Fruit fly (Drosophila melanogaster) S2 (cell line): ENCODE results near the gene CG34433.

Experiments used
- CG8478 ChIP-seq: fragments of >200 bp; optimal IDR thresholded peaks from 2 replicates; lab custom pipeline; 2018
- CTCF ChIP-seq, 2 experiments: fragments of >200 bp; optimal IDR thresholded peaks; 2 replicates each; lab custom pipeline; 2018

Gene CG34433

DNA sequence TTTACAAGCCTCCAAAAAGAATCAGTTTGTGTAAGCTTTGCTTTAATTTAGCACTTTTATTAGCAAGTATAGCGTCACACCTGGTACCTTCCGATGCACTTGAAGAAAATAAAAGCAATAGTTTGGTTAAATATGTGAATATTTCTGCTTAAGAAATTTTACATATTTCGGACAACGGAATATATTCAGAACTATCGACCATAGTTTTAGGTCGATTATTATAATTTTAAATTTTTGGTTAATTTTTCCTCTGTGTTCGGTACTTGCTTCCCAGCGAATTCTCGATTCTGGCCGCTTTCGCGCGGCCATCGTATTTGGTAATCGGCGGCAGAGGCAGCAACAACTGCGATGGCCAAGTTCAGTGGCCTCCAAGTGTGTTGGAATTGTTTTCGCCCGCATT, 39.9 kb downstream of the CG34433 start:
- TF ChIP-seq CTCF (optimal IDR thresholded peaks at IDR 0.05; lab: Kevin White, UChicago) (no peak), CG8478 (lab: Kevin White, UChicago) (no peak)

DNA sequence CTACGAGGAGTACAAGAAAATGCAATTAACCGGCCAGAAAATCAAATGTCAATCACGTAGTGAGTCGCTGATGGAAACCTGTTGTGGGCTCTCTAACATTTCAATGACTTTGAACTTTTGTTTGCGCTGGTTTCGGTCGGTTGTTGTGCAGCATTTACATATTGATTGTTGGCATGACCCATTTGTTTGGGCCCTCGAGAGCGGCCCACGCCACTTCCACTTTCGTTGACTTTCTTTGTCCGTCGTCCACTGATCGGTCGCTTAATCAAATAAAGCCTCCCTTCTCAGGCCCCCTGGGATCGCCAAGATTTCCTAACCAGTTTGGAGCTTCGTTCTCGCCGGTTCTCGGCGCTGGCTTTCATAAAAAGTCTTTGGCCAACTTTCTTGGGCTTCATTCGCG, 40.5 kb downstream of the CG34433 start, which contains the start of gene Spn100A:
Gene Spn100A (plus strand): TSS at position 392 of the 400 bp plus-strand sequence.
- no peak for TF ChIP-seq CTCF (optimal IDR thresholded peaks at IDR 0.05; lab: Kevin White, UChicago)
- no peak for TF ChIP-seq CG8478 (lab: Kevin White, UChicago)

DNA sequence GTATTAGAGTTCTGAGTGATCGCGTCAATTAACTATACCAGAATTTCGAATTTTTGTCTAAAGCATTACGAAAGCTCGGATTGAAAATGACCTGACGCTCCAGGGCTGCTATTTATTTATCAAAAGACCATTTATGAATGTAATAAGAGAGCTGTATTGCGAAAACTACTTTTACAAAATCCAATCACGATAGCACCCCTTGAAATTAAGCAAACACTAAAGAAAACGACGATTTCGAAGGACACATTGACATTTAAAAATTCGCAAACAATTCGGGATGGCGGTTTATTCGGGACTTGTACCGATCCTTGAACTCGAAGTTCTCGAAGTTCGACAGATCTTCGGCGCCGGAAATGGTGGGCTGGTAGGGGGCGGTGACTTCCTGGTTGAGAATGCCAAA, 45.6 kb downstream of the CG34433 start, which contains the start of gene CG12069:
Gene CG12069 (minus strand): TSS at position 101 of the 400 bp plus-strand sequence.
- TF ChIP-seq CG8478 (lab: Kevin White, UChicago) (no peak), CTCF (optimal IDR thresholded peaks at IDR 0.05; lab: Kevin White, UChicago) (no peak)

DNA sequence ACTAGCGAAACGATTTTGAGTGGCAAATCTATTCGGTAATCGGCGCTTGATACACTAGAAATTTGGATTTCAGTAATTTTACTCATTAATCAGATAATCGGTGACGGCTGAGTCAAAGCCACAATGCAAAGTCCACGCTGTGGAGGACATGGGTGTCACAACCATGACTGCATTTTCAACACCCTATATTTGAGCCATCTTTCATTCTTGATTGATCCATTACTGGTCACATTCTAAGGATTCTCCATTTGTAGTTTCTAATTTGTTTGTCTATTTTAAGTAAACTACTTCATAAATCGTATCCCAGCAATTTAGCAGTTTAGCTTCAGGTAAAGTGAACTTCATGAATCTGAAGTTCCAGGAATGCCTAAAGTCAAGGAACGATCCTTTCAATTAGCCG, 47.3 kb downstream of the CG34433 start, which contains the start of gene Pka-C2:
Gene Pka-C2 (minus strand): TSS at position 101 of the 400 bp plus-strand sequence.
- TF ChIP-seq CG8478 (lab: Kevin White, UChicago) (no peak), CTCF (optimal IDR thresholded peaks at IDR 0.05; lab: Kevin White, UChicago) (no peak)

DNA sequence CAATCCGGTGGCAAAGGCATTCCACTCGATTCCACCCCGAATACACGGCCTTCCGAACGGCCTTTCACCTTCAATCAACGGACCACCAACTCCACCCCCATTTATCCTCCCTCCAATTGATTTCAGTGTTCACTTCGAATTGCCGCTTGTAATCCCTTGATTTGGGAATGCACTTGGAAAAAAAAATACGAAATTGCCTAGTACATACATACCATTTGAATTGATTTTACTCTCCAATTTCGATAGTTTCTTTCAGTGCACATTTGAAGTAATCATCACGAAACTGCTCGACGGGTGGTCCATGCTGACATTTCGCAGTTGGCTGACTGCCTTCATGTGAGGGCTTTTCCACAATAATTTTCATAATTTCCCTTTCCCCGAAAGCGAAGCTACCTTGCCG, 49.4 kb downstream of the CG34433 start:
- TF ChIP-seq CTCF (optimal IDR thresholded peaks at IDR 0.05; lab: Kevin White, UChicago) (no peak), CG8478 (lab: Kevin White, UChicago) (no peak)
